Worm (Caenorhabditis elegans) whole organism, late embryonic: Measurements from ENCODE around the gene grl-21.

Experiments used
- F13H6.1 ChIP-seq: sonication (generic microtip); optimal IDR thresholded peaks from 2 replicates; lab custom pipeline; 2016; ENCODE audit warnings: missing genetic modification characterization, missing compliant biosample characterization
- K09A11.1 ChIP-seq: sonication (generic microtip); optimal IDR thresholded peaks from 2 replicates; lab custom pipeline; 2017; ENCODE audit warnings: antibody characterized with exemption, mild to moderate bottlenecking, missing genetic modification characterization, missing compliant biosample characterization; ENCODE audit not compliant: insufficient read depth
- ahr-1 ChIP-seq: sonication (generic microtip); optimal IDR thresholded peaks from 2 replicates; lab custom pipeline; 2016; ENCODE audit warnings: missing genetic modification characterization, missing compliant biosample characterization
- ceh-24 ChIP-seq: sonication (generic microtip); optimal IDR thresholded peaks from 2 replicates; lab custom pipeline; 2016; ENCODE audit warnings: mild to moderate bottlenecking, missing genetic modification characterization, missing compliant biosample characterization
- ceh-45 ChIP-seq: fragments of 200-800 bp; sonication (Bioruptor generic); IDR thresholded peaks from 2 replicates; pipeline ENCODE4 v1.3.6; 2022; ENCODE audit warnings: missing genetic modification reagents, missing genetic modification characterization, missing compliant biosample characterization
- ceh-9 ChIP-seq: sonication (generic microtip); optimal IDR thresholded peaks from 2 replicates; lab custom pipeline; 2016; ENCODE audit warnings: mild to moderate bottlenecking, missing genetic modification characterization, inconsistent platforms, missing compliant biosample characterization
- elt-2 ChIP-seq: sonication (generic microtip); optimal IDR thresholded peaks from 2 replicates; lab custom pipeline; 2016; ENCODE audit warnings: missing genetic modification reagents, missing genetic modification characterization, missing compliant biosample characterization
- hlh-15 ChIP-seq: sonication (generic microtip); optimal IDR thresholded peaks from 2 replicates; lab custom pipeline; 2016; ENCODE audit warnings: missing genetic modification characterization, missing compliant biosample characterization
- hlh-8 ChIP-seq: sonication (generic microtip); optimal IDR thresholded peaks from 2 replicates; lab custom pipeline; 2016; ENCODE audit warnings: missing genotype, missing genetic modification characterization, missing compliant biosample characterization
- nfya-1 ChIP-seq: sonication (generic microtip); optimal IDR thresholded peaks from 2 replicates; lab custom pipeline; 2017; ENCODE audit warnings: missing genetic modification characterization, mild to moderate bottlenecking, missing compliant biosample characterization, antibody characterized with exemption, moderate library complexity
- pag-3 ChIP-seq: sonication (generic microtip); optimal IDR thresholded peaks from 2 replicates; lab custom pipeline; 2016; ENCODE audit warnings: missing compliant biosample characterization, missing genetic modification characterization, borderline replicate concordance
- pat-9 ChIP-seq: fragments of 200-800 bp; sonication (Bioruptor generic); optimal IDR thresholded peaks from 2 replicates; lab custom pipeline; 2018; ENCODE audit warnings: mild to moderate bottlenecking, missing genetic modification characterization, moderate library complexity, missing compliant biosample characterization
- pqm-1 ChIP-seq: sonication (generic microtip); optimal IDR thresholded peaks from 2 replicates; lab custom pipeline; 2016; ENCODE audit warnings: missing genetic modification characterization, missing compliant biosample characterization

- TF ChIP-seq elt-2 (no peak), ceh-9 (tag; lab: Kevin White, UChicago) (no peak), ceh-24 (tag; lab: Kevin White, UChicago) (no peak), pqm-1 (tag; lab: Kevin White, UChicago) (no peak), hlh-15 (tag; lab: Kevin White, UChicago) (no peak), hlh-8 (tag; lab: Kevin White, UChicago) (no peak), nfya-1 (tag; lab: Kevin White, UChicago) (no peak), ahr-1 (no peak), K09A11.1 (tag; lab: Kevin White, UChicago) (no peak), ceh-45 (GFP tag; lab: Robert Waterston, UW) (no peak), F13H6.1 (tag; lab: Kevin White, UChicago) (no peak), pat-9 (tag; lab: Kevin White, UChicago) (no peak), pag-3 (tag; lab: Kevin White, UChicago) (no peak)
Measured at ce11 chrIV:10781346-10781745, 44.1 kb downstream of the grl-21 start.
